Fruit fly (Drosophila melanogaster) whole organism, embryonic: Measurements from ENCODE around the gene Gycalpha99B.

Experiments
- Antp ChIP-seq: fragments of 200-800 bp; sonication (Bioruptor generic); optimal IDR thresholded peaks from 3 replicates; lab custom pipeline; 2016; ENCODE audit warnings: missing biosample characterization, missing genetic modification characterization
- B-H1 ChIP-seq: fragments of 200-800 bp; sonication (Bioruptor generic); IDR thresholded peaks from 3 replicates; pipeline ENCODE4 v1.3.6; 2022; ENCODE audit warnings: missing biosample characterization, missing genetic modification characterization
- CG1024 ChIP-seq: fragments of 200-800 bp; sonication (Bioruptor generic); IDR thresholded peaks from 2 replicates; pipeline ENCODE4 v1.3.6; 2022; ENCODE audit warnings: missing biosample characterization, missing genetic modification characterization
- CG10565 ChIP-seq: fragments of 200-800 bp; sonication (Bioruptor generic); optimal IDR thresholded peaks from 3 replicates; lab custom pipeline; 2016; ENCODE audit warnings: missing biosample characterization, mild to moderate bottlenecking, missing genetic modification characterization
- CG10654 ChIP-seq: fragments of 200-800 bp; sonication (Bioruptor generic); optimal IDR thresholded peaks from 2 replicates; lab custom pipeline; 2016; ENCODE audit warnings: missing biosample characterization, missing genetic modification characterization
- CG11504 ChIP-seq: fragments of 200-800 bp; sonication (Bioruptor generic); optimal IDR thresholded peaks from 3 replicates; lab custom pipeline; 2019; ENCODE audit warnings: missing biosample characterization, mild to moderate bottlenecking, missing genetic modification characterization, moderate library complexity
- CG12299 ChIP-seq: fragments of 200-800 bp; sonication (Bioruptor generic); optimal IDR thresholded peaks from 2 replicates; lab custom pipeline; 2018; ENCODE audit warnings: missing biosample characterization, mild to moderate bottlenecking, missing genetic modification characterization
- CG15514 ChIP-seq: fragments of 200-800 bp; sonication (Bioruptor generic); optimal IDR thresholded peaks from 3 replicates; lab custom pipeline; 2017; ENCODE audit warnings: missing biosample characterization, missing genetic modification characterization, mild to moderate bottlenecking, moderate library complexity, missing genetic modification reagents
- CG1792 ChIP-seq: fragments of 200-800 bp; sonication (Bioruptor generic); optimal IDR thresholded peaks from 2 replicates; lab custom pipeline; 2016; ENCODE audit warnings: missing biosample characterization, missing genetic modification characterization
- CG31441 ChIP-seq: fragments of 200-800 bp; sonication (Bioruptor generic); IDR thresholded peaks from 2 replicates; pipeline ENCODE4 v1.3.6; 2022; ENCODE audit warnings: missing biosample characterization, missing genetic modification characterization
- CG3281 ChIP-seq: fragments of 200-800 bp; sonication (Bioruptor generic); optimal IDR thresholded peaks from 3 replicates; lab custom pipeline; 2017; ENCODE audit warnings: missing biosample characterization, mild to moderate bottlenecking, missing genetic modification characterization
- CG4360 ChIP-seq: fragments of 200-800 bp; sonication (Bioruptor generic); IDR thresholded peaks from 2 replicates; pipeline ENCODE4 v1.3.6; 2022; ENCODE audit warnings: missing biosample characterization, missing genetic modification characterization
- CG4730 ChIP-seq: fragments of 200-800 bp; sonication (Bioruptor generic); IDR thresholded peaks from 2 replicates; pipeline ENCODE4 v1.3.6; 2022; ENCODE audit warnings: missing biosample characterization, missing genetic modification characterization
- CG4820 ChIP-seq: fragments of 200-800 bp; sonication (Bioruptor generic); optimal IDR thresholded peaks from 3 replicates; lab custom pipeline; 2016; ENCODE audit warnings: missing biosample characterization, missing genetic modification characterization
- CG6654 ChIP-seq: fragments of 200-800 bp; sonication (Bioruptor generic); optimal IDR thresholded peaks from 2 replicates; lab custom pipeline; 2017; ENCODE audit warnings: missing biosample characterization, mild to moderate bottlenecking, missing genetic modification characterization
- CG7963 ChIP-seq: fragments of 200-800 bp; sonication (Bioruptor generic); IDR thresholded peaks from 3 replicates; pipeline ENCODE4 v1.3.6; 2022; ENCODE audit warnings: missing biosample characterization, missing genetic modification characterization; ENCODE audit not compliant: partially characterized antibody
- CG8388 ChIP-seq: fragments of 200-800 bp; sonication (Bioruptor generic); optimal IDR thresholded peaks from 2 replicates; lab custom pipeline; 2019; ENCODE audit warnings: missing biosample characterization, mild to moderate bottlenecking, missing genetic modification characterization, moderate library complexity
- D19A ChIP-seq: fragments of 200-800 bp; optimal IDR thresholded peaks from 3 replicates; lab custom pipeline; 2019; ENCODE audit warnings: missing biosample characterization, mild to moderate bottlenecking, missing genetic modification characterization, moderate library complexity
- Dip3 ChIP-seq: fragments of 200-800 bp; sonication (Bioruptor generic); optimal IDR thresholded peaks from 3 replicates; lab custom pipeline; 2016; ENCODE audit warnings: missing biosample characterization, missing genetic modification characterization
- Drgx ChIP-seq: fragments of 200-800 bp; sonication (Bioruptor generic); IDR thresholded peaks from 2 replicates; pipeline ENCODE4 v1.3.6; 2022; ENCODE audit warnings: missing biosample characterization, missing genetic modification characterization
- Ets97D ChIP-seq: fragments of 200-800 bp; sonication (Bioruptor generic); optimal IDR thresholded peaks from 3 replicates; lab custom pipeline; 2016; ENCODE audit warnings: missing biosample characterization, missing genetic modification characterization
- Fer2 ChIP-seq: fragments of 200-800 bp; sonication (Bioruptor generic); optimal IDR thresholded peaks from 2 replicates; lab custom pipeline; 2018; ENCODE audit warnings: missing biosample characterization, mild to moderate bottlenecking, missing genetic modification characterization, moderate library complexity
- Gsc ChIP-seq: fragments of 200-800 bp; sonication (Bioruptor generic); IDR thresholded peaks from 2 replicates; pipeline ENCODE4 v1.3.6; 2022; ENCODE audit warnings: missing biosample characterization, missing genetic modification characterization
- Lpt ChIP-seq: fragments of >200 bp; optimal IDR thresholded peaks from 2 replicates; lab custom pipeline; 2018; ENCODE audit warnings: missing biosample characterization, missing genetic modification characterization
- MTF-1 ChIP-seq: fragments of 200-800 bp; sonication (Bioruptor generic); optimal IDR thresholded peaks from 2 replicates; lab custom pipeline; 2018; ENCODE audit warnings: missing biosample characterization, mild to moderate bottlenecking, missing genetic modification characterization, borderline replicate concordance
- NK7.1 ChIP-seq: fragments of 200-800 bp; sonication (Bioruptor generic); optimal IDR thresholded peaks from 3 replicates; lab custom pipeline; 2016; ENCODE audit warnings: missing biosample characterization, missing genetic modification characterization
- NfI ChIP-seq: fragments of 200-800 bp; sonication (Bioruptor generic); optimal IDR thresholded peaks from 3 replicates; lab custom pipeline; 2018; ENCODE audit warnings: missing biosample characterization, mild to moderate bottlenecking, missing genetic modification characterization, moderate library complexity
- Optix ChIP-seq: fragments of 200-800 bp; sonication (Bioruptor generic); IDR thresholded peaks from 3 replicates; pipeline ENCODE4 v1.3.6; 2022; ENCODE audit warnings: missing biosample characterization, missing genetic modification characterization
- Side ChIP-seq: fragments of 200-800 bp; sonication (Bioruptor generic); optimal IDR thresholded peaks from 2 replicates; lab custom pipeline; 2016; ENCODE audit warnings: missing biosample characterization, missing genetic modification characterization
- Sox100B ChIP-seq: fragments of 200-800 bp; sonication (Bioruptor generic); optimal IDR thresholded peaks from 3 replicates; lab custom pipeline; 2018; ENCODE audit warnings: missing biosample characterization, mild to moderate bottlenecking, missing genetic modification characterization
- Spps ChIP-seq: fragments of 200-800 bp; sonication (Bioruptor generic); optimal IDR thresholded peaks from 2 replicates; lab custom pipeline; 2018; ENCODE audit warnings: missing biosample characterization, mild to moderate bottlenecking, missing genetic modification characterization
- Sry-β ChIP-seq: fragments of 200-800 bp; sonication (Bioruptor generic); optimal IDR thresholded peaks from 2 replicates; lab custom pipeline; 2018; ENCODE audit warnings: missing biosample characterization, mild to moderate bottlenecking, missing genetic modification characterization, moderate library complexity
- Stat92E ChIP-seq, 3 experiments: fragments of >200 bp in 2 of 3; fragments of 200-800 bp in 1 of 3; sonication (Bioruptor generic) in 1 of 3; optimal IDR thresholded peaks; 2 replicates each; lab custom pipeline; 2017 to 2019; ENCODE audit warnings: missing biosample characterization in 3 of 3, missing genetic modification characterization in 3 of 3, mild to moderate bottlenecking in 1 of 3, moderate library complexity in 1 of 3
- abd-A ChIP-seq: fragments of 200-800 bp; sonication (Bioruptor generic); optimal IDR thresholded peaks from 3 replicates; lab custom pipeline; 2019; ENCODE audit warnings: missing biosample characterization, mild to moderate bottlenecking, missing genetic modification characterization, moderate library complexity
- btn ChIP-seq: fragments of 200-800 bp; sonication (Bioruptor generic); optimal IDR thresholded peaks from 2 replicates; lab custom pipeline; 2016; ENCODE audit warnings: missing biosample characterization, missing genetic modification characterization
- cas ChIP-seq: fragments of 200-800 bp; sonication (Bioruptor generic); IDR thresholded peaks from 2 replicates; pipeline ENCODE4 v1.3.6; 2022; ENCODE audit warnings: missing biosample characterization, missing genetic modification characterization
- dati ChIP-seq: fragments of 200-800 bp; sonication (Bioruptor generic); IDR thresholded peaks from 2 replicates; pipeline ENCODE4 v1.3.6; 2022; ENCODE audit warnings: missing biosample characterization, missing genetic modification characterization
- disco-r ChIP-seq: fragments of 200-800 bp; sonication (Bioruptor generic); optimal IDR thresholded peaks from 2 replicates; lab custom pipeline; 2016; ENCODE audit warnings: missing biosample characterization, missing genetic modification characterization
- ewg ChIP-seq: fragments of 200-800 bp; sonication (Bioruptor generic); optimal IDR thresholded peaks from 3 replicates; lab custom pipeline; 2017; ENCODE audit warnings: mild to moderate bottlenecking, missing biosample characterization, missing genetic modification reagents, missing genetic modification characterization
- ftz-f1 ChIP-seq: fragments of 200-800 bp; sonication (Bioruptor generic); optimal IDR thresholded peaks from 2 replicates; lab custom pipeline; 2016; ENCODE audit warnings: missing biosample characterization, missing genetic modification characterization
- lov ChIP-seq, 2 experiments: fragments of 200-800 bp in 1 of 2; fragments of >200 bp in 1 of 2; sonication (Bioruptor generic) in 1 of 2; IDR thresholded peaks in 1 of 2; optimal IDR thresholded peaks in 1 of 2; 2 replicates in 1 of 2; 3 replicates in 1 of 2; pipeline versions ENCODE4 v1.3.6 to Lab custom; 2017 to 2022; ENCODE audit warnings: missing biosample characterization in 1 of 2, missing genetic modification characterization in 1 of 2
- repo ChIP-seq: fragments of 200-800 bp; sonication (Bioruptor generic); optimal IDR thresholded peaks from 2 replicates; lab custom pipeline; 2016; ENCODE audit warnings: missing biosample characterization, missing genetic modification characterization
- sim ChIP-seq: fragments of 200-800 bp; sonication (Bioruptor generic); IDR thresholded peaks from 2 replicates; pipeline ENCODE4 v1.3.6; 2022; ENCODE audit warnings: missing biosample characterization, missing genetic modification characterization
- sna ChIP-seq: fragments of 200-800 bp; sonication (Bioruptor generic); IDR thresholded peaks from 2 replicates; pipeline ENCODE4 v1.3.6; 2022; ENCODE audit warnings: missing biosample characterization, missing genetic modification characterization; ENCODE audit not compliant: partially characterized antibody
- sug ChIP-seq: fragments of 200-800 bp; optimal IDR thresholded peaks from 2 replicates; lab custom pipeline; 2019; ENCODE audit warnings: missing biosample characterization, mild to moderate bottlenecking, missing genetic modification characterization, moderate library complexity
- vnd ChIP-seq: fragments of 200-800 bp; sonication (Bioruptor generic); IDR thresholded peaks from 3 replicates; pipeline ENCODE4 v1.3.6; 2022; ENCODE audit warnings: missing biosample characterization, missing genetic modification characterization; ENCODE audit not compliant: partially characterized antibody
- zf30C ChIP-seq: fragments of 200-800 bp; sonication (Bioruptor generic); optimal IDR thresholded peaks from 3 replicates; lab custom pipeline; 2018; ENCODE audit warnings: missing biosample characterization, mild to moderate bottlenecking, missing genetic modification characterization

Gene Gycalpha99B

DNA sequence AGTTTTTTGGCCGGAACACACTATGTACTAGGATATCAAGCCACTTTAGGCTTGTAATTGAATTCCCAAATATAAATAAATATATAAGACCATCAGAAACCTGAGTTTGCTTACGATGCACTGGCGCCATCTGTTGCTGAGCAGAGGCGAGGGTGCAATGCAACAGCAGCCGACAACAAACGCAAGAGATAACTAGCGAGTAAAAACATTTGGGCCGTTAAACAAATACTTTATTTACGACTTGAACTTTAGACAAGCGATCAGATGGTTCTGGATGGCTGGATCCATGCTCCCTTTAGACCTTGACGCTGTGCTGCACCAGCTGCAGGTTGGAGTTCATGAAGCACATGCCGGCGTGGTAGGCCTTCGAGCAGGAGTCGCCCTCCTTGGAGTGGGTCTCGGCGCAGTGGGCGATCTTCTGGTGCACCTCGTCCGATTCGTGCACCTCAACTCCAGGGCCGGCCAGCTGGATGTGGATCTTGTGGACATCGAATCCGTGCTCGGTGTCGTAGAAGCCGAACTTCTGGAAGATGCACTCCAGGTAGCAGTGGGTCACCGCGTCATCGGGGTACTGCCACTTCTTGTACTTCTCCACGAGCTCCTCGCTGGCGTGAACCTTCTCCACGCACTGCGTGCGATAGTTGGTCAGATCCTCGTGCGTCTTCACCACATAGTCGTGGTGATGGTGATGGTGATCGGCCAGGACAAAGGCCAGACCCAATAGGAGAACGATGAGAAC, 33.9 kb downstream of the Gycalpha99B start (continued):
- no peak for TF ChIP-seq CG1792 (GFP tag; lab: Kevin White, UChicago)
- TF ChIP-seq Side, result no peak
- no peak for TF ChIP-seq Spps
- TF ChIP-seq Sox100B (GFP tag; lab: Kevin White, UChicago), result peak; percentile 15
- TF ChIP-seq repo (GFP tag; lab: Kevin White, UChicago), result no peak
- TF ChIP-seq ewg (GFP tag; lab: Kevin White, UChicago), result no peak
- no peak for TF ChIP-seq D19A
- TF ChIP-seq CG3281 (GFP tag; lab: Kevin White, UChicago), result no peak
- TF ChIP-seq Fer2 (tag; lab: Kevin White, UChicago), result no peak
- TF ChIP-seq CG31441, result no peak
- no peak for TF ChIP-seq Antp (GFP tag; lab: Kevin White, UChicago)
- no peak for TF ChIP-seq lov (optimal IDR thresholded peaks at IDR 0.05; lab: Kevin White, UChicago)
- TF ChIP-seq lov (GFP tag; IDR thresholded peaks at IDR 0.05; lab: Robert Waterston, UW), result 0 out of 3 replicates have a peak, but pooled peaks have one; percentile 14
- no peak for TF ChIP-seq zf30C (GFP tag; lab: Kevin White, UChicago)
- TF ChIP-seq, all 482 proteins: peak for 27

DNA sequence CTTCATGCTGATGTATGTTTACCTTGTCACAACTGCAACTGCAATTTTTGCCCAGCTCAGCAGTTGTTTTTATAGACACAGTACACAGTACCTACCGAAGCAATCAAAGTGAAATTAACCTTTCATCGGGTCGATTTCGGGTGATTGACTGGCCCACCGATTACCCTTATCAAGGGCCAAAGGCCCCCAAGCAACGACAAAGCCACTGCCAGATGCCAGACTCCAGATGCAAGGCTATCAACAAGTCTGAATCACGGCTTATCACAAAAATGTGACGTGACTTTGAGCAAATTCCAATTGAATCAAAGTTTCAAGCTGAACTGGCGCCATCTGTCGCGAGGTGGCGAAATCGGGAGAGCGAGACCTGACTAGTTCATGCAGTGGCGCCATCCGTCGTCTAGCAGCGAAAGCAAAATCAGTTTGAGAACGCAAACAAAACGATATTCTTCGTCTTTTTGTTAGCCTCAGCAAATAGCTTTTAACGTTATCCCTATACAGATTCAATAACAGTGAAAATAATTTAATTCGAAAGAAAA, 34.5 kb downstream of the Gycalpha99B start, which contains the start of gene Obp99b:
Gene Obp99b, minus strand, starts transcription at position 115 of the 536 bp plus-strand sequence.
- peak; percentile 58 for TF ChIP-seq CG11504 (tag; lab: Kevin White, UChicago)
- peak; percentile 73 for TF ChIP-seq CG6654 (GFP tag; lab: Kevin White, UChicago)
- no peak for TF ChIP-seq Ets97D (GFP tag; lab: Kevin White, UChicago)
- peak; percentile 83 for TF ChIP-seq CG1024 (GFP tag; lab: Robert Waterston, UW)
- TF ChIP-seq abd-A (tag; lab: Kevin White, UChicago), result no peak
- TF ChIP-seq Lpt, result no peak
- TF ChIP-seq CG4730 (GFP tag; lab: Robert Waterston, UW), result peak; percentile 79
- TF ChIP-seq Dip3 (GFP tag; lab: Kevin White, UChicago), result peak; percentile 3
- peak; percentile 5 for TF ChIP-seq ftz-f1 (GFP tag; lab: Kevin White, UChicago)
- TF ChIP-seq vnd (GFP tag; lab: Robert Waterston, UW), result no peak
- TF ChIP-seq cas (GFP tag; lab: Robert Waterston, UW), result 0 out of 2 replicates have a peak, but pooled peaks have one; percentile 20
- peak; percentile 61; the same call in 2 of the 3 replicates for TF ChIP-seq B-H1 (GFP tag; lab: Robert Waterston, UW)
- TF ChIP-seq Gsc, result no peak
- TF ChIP-seq CG10565 (GFP tag; lab: Kevin White, UChicago), result peak; percentile 5
- TF ChIP-seq sim (GFP tag; lab: Robert Waterston, UW), result peak; percentile 74; the same call in 1 of the 2 replicates
- no peak for TF ChIP-seq sna
- no peak for TF ChIP-seq CG4360 (GFP tag; lab: Robert Waterston, UW)
- TF ChIP-seq CG10654 (GFP tag; lab: Kevin White, UChicago), result peak; percentile 46
- TF ChIP-seq Fer2 (tag; lab: Kevin White, UChicago), result peak; percentile 48
- peak; percentile 83 for TF ChIP-seq btn (GFP tag; lab: Kevin White, UChicago)
- TF ChIP-seq NfI (GFP tag; lab: Kevin White, UChicago), result peak; percentile 91
- TF ChIP-seq CG4820 (GFP tag; lab: Kevin White, UChicago), result peak; percentile 76
- TF ChIP-seq disco-r (GFP tag; lab: Kevin White, UChicago), result peak; percentile 69
- peak; percentile 67 for TF ChIP-seq CG15514 (GFP tag; lab: Kevin White, UChicago)
- peak; percentile 59 for TF ChIP-seq dati (GFP tag; lab: Robert Waterston, UW)
- TF ChIP-seq Drgx, result peak; percentile 76
- peak; percentile 54 for TF ChIP-seq Sry-β (GFP tag; lab: Kevin White, UChicago)
- no peak for TF ChIP-seq sug (tag; lab: Kevin White, UChicago)
- TF ChIP-seq Stat92E (GFP tag; optimal IDR thresholded peaks at IDR 0.05; lab: Kevin White, UChicago), result no peak
- no peak for TF ChIP-seq CG7963 (GFP tag; lab: Robert Waterston, UW)
- peak; percentile 84 for TF ChIP-seq Optix (GFP tag; lab: Robert Waterston, UW)
- peak; percentile 34 for TF ChIP-seq CG12299 (tag; lab: Kevin White, UChicago)
- TF ChIP-seq MTF-1 (GFP tag; lab: Kevin White, UChicago), result peak; percentile 93
- peak; percentile 53 for TF ChIP-seq CG8388 (GFP tag; lab: Kevin White, UChicago)
- peak; percentile 70 for TF ChIP-seq NK7.1
